Fruit fly (Drosophila melanogaster) whole organism, embryonic: ENCODE measurements around the gene T48.
A peak's percentile ranks its signal among the peaks of the same experiment; 100 is the strongest.

Source experiments
- ATbp ChIP-seq: fragments of 200-800 bp; sonication (Bioruptor generic); optimal IDR thresholded peaks from 2 replicates; lab custom pipeline; 2017; ENCODE audit warnings: missing biosample characterization, mild to moderate bottlenecking, missing genetic modification characterization, missing genetic modification reagents
- Asciz ChIP-seq: fragments of 200-800 bp; sonication (Bioruptor generic); optimal IDR thresholded peaks from 2 replicates; lab custom pipeline; 2017; ENCODE audit warnings: missing biosample characterization, mild to moderate bottlenecking, missing genetic modification characterization, missing genetic modification reagents
- CG10209 ChIP-seq: fragments of 200-800 bp; sonication (Bioruptor generic); optimal IDR thresholded peaks from 3 replicates; lab custom pipeline; 2017; ENCODE audit warnings: missing biosample characterization, mild to moderate bottlenecking, missing genetic modification characterization, missing genetic modification reagents
- CG11695 ChIP-seq: fragments of 200-800 bp; sonication (Bioruptor generic); IDR thresholded peaks from 3 replicates; pipeline ENCODE4 v1.3.6; 2022; ENCODE audit warnings: missing biosample characterization, missing genetic modification characterization
- CG15269 ChIP-seq: fragments of 200-800 bp; sonication (Bioruptor generic); optimal IDR thresholded peaks from 2 replicates; lab custom pipeline; 2018; ENCODE audit warnings: missing biosample characterization, mild to moderate bottlenecking, missing genetic modification characterization, moderate library complexity
- CG1602 ChIP-seq: fragments of 200-800 bp; sonication (Bioruptor generic); optimal IDR thresholded peaks from 3 replicates; lab custom pipeline; 2016; ENCODE audit warnings: missing biosample characterization, missing genetic modification characterization
- CG17802 ChIP-seq: fragments of 200-800 bp; sonication (Bioruptor generic); optimal IDR thresholded peaks from 2 replicates; lab custom pipeline; 2018; ENCODE audit warnings: missing biosample characterization, mild to moderate bottlenecking, missing genetic modification characterization, moderate library complexity
- CG17912 ChIP-seq: fragments of 200-800 bp; sonication (Bioruptor generic); optimal IDR thresholded peaks from 2 replicates; lab custom pipeline; 2018; ENCODE audit warnings: missing biosample characterization, mild to moderate bottlenecking, missing genetic modification characterization
- CG2129 ChIP-seq: fragments of 200-800 bp; sonication (Bioruptor generic); IDR thresholded peaks from 2 replicates; pipeline ENCODE4 v1.3.6; 2022; ENCODE audit warnings: missing biosample characterization, missing genetic modification characterization; ENCODE audit not compliant: partially characterized antibody
- CG2202 ChIP-seq: fragments of 200-800 bp; sonication (Bioruptor generic); optimal IDR thresholded peaks from 2 replicates; lab custom pipeline; 2018; ENCODE audit warnings: missing biosample characterization, mild to moderate bottlenecking, missing genetic modification characterization
- CG2678 ChIP-seq: fragments of 200-800 bp; sonication (Bioruptor generic); optimal IDR thresholded peaks from 3 replicates; lab custom pipeline; 2019; ENCODE audit warnings: missing biosample characterization, mild to moderate bottlenecking, missing genetic modification characterization, moderate library complexity
- CG4360 ChIP-seq: fragments of 200-800 bp; sonication (Bioruptor generic); IDR thresholded peaks from 2 replicates; pipeline ENCODE4 v1.3.6; 2022; ENCODE audit warnings: missing biosample characterization, missing genetic modification characterization
- CG4854 ChIP-seq: fragments of 200-800 bp; sonication (Bioruptor generic); optimal IDR thresholded peaks from 2 replicates; lab custom pipeline; 2016; ENCODE audit warnings: missing biosample characterization, missing genetic modification characterization, inconsistent platforms
- CG6689 ChIP-seq: fragments of 200-800 bp; sonication (Bioruptor generic); IDR thresholded peaks from 2 replicates; pipeline ENCODE4 v1.3.6; 2022; ENCODE audit warnings: missing biosample characterization, missing genetic modification characterization
- CG7963 ChIP-seq: fragments of 200-800 bp; sonication (Bioruptor generic); IDR thresholded peaks from 3 replicates; pipeline ENCODE4 v1.3.6; 2022; ENCODE audit warnings: missing biosample characterization, missing genetic modification characterization; ENCODE audit not compliant: partially characterized antibody
- CG8388 ChIP-seq: fragments of 200-800 bp; sonication (Bioruptor generic); optimal IDR thresholded peaks from 2 replicates; lab custom pipeline; 2019; ENCODE audit warnings: missing biosample characterization, mild to moderate bottlenecking, missing genetic modification characterization, moderate library complexity
- CG8924 ChIP-seq: fragments of 200-800 bp; optimal IDR thresholded peaks from 3 replicates; lab custom pipeline; 2019; ENCODE audit warnings: missing biosample characterization, mild to moderate bottlenecking, missing genetic modification characterization, moderate library complexity
- CG9609 ChIP-seq: fragments of 200-800 bp; sonication (Bioruptor generic); optimal IDR thresholded peaks from 3 replicates; lab custom pipeline; 2016; ENCODE audit warnings: missing biosample characterization, missing genetic modification characterization
- Fer3 ChIP-seq: fragments of 200-800 bp; sonication (Bioruptor generic); optimal IDR thresholded peaks from 2 replicates; lab custom pipeline; 2018; ENCODE audit warnings: missing biosample characterization, mild to moderate bottlenecking, missing genetic modification characterization, moderate library complexity
- GATAe ChIP-seq: fragments of 200-800 bp; sonication (Bioruptor generic); conservative IDR thresholded peaks from 2 replicates; pipeline ENCODE4 v1.3.6; 2022; ENCODE audit warnings: missing biosample characterization, missing genetic modification characterization
- HLHmδ ChIP-seq: fragments of 200-800 bp; sonication (Bioruptor generic); optimal IDR thresholded peaks from 2 replicates; lab custom pipeline; 2018; ENCODE audit warnings: missing biosample characterization, mild to moderate bottlenecking, missing genetic modification characterization, moderate library complexity
- Hr78 ChIP-seq, 2 experiments: fragments of 200-800 bp in 1 of 2; fragments of >200 bp in 1 of 2; sonication (Bioruptor generic) in 1 of 2; optimal IDR thresholded peaks; 2 replicates each; lab custom pipeline; 2017 to 2019; ENCODE audit warnings: missing biosample characterization in 2 of 2, missing genetic modification characterization in 2 of 2, mild to moderate bottlenecking in 1 of 2, moderate library complexity in 1 of 2
- Myb ChIP-seq: fragments of 200-800 bp; sonication (Bioruptor generic); optimal IDR thresholded peaks from 2 replicates; lab custom pipeline; 2016; ENCODE audit warnings: missing biosample characterization, missing genetic modification characterization
- NK7.1 ChIP-seq: fragments of 200-800 bp; sonication (Bioruptor generic); optimal IDR thresholded peaks from 3 replicates; lab custom pipeline; 2016; ENCODE audit warnings: missing biosample characterization, missing genetic modification characterization
- Nf-YA ChIP-seq: fragments of 200-800 bp; sonication (Bioruptor generic); IDR thresholded peaks from 2 replicates; pipeline ENCODE4 v1.3.6; 2022; ENCODE audit warnings: missing biosample characterization, missing genetic modification characterization
- Nf-YB ChIP-seq: fragments of 200-800 bp; sonication (Bioruptor generic); optimal IDR thresholded peaks from 3 replicates; lab custom pipeline; 2019; ENCODE audit warnings: missing biosample characterization, mild to moderate bottlenecking, missing genetic modification characterization, moderate library complexity
- Oli ChIP-seq: fragments of 200-800 bp; sonication (Bioruptor generic); optimal IDR thresholded peaks from 2 replicates; lab custom pipeline; 2018; ENCODE audit warnings: missing biosample characterization, mild to moderate bottlenecking, missing genetic modification characterization, moderate library complexity
- PHDP ChIP-seq: fragments of 200-800 bp; sonication (Bioruptor generic); optimal IDR thresholded peaks from 3 replicates; lab custom pipeline; 2018; ENCODE audit warnings: missing biosample characterization, mild to moderate bottlenecking, missing genetic modification characterization, moderate library complexity
- Poxn ChIP-seq: fragments of 200-800 bp; sonication (Bioruptor generic); IDR thresholded peaks from 2 replicates; pipeline ENCODE4 v1.3.6; 2022; ENCODE audit warnings: missing biosample characterization, missing genetic modification characterization
- Sry-δ ChIP-seq: fragments of 200-800 bp; sonication (Bioruptor generic); optimal IDR thresholded peaks from 2 replicates; lab custom pipeline; 2016; ENCODE audit warnings: missing biosample characterization, missing genetic modification characterization
- TFAM ChIP-seq: fragments of 200-800 bp; sonication (Bioruptor generic); optimal IDR thresholded peaks from 2 replicates; lab custom pipeline; 2017; ENCODE audit warnings: missing biosample characterization, missing genetic modification characterization, inconsistent platforms
- Vsx1 ChIP-seq: fragments of 200-800 bp; sonication (Bioruptor generic); optimal IDR thresholded peaks from 2 replicates; lab custom pipeline; 2017; ENCODE audit warnings: missing biosample characterization, mild to moderate bottlenecking, missing genetic modification characterization, missing genetic modification reagents
- abd-A ChIP-seq: fragments of 200-800 bp; sonication (Bioruptor generic); optimal IDR thresholded peaks from 3 replicates; lab custom pipeline; 2019; ENCODE audit warnings: missing biosample characterization, mild to moderate bottlenecking, missing genetic modification characterization, moderate library complexity
- ap ChIP-seq: fragments of 200-800 bp; sonication (Bioruptor generic); IDR thresholded peaks from 2 replicates; pipeline ENCODE4 v1.3.6; 2022; ENCODE audit warnings: missing biosample characterization, missing genetic modification characterization
- bowl ChIP-seq: fragments of 200-800 bp; sonication (Bioruptor generic); IDR thresholded peaks from 2 replicates; pipeline ENCODE4 v1.3.6; 2022; ENCODE audit warnings: missing biosample characterization, missing genetic modification characterization
- bsh ChIP-seq, 2 experiments: fragments of 200-800 bp; sonication (Bioruptor generic); optimal IDR thresholded peaks; 2 replicates each; lab custom pipeline; 2017 to 2018; ENCODE audit warnings: mild to moderate bottlenecking in 2 of 2, missing biosample characterization in 2 of 2, missing genetic modification characterization in 2 of 2, moderate library complexity in 1 of 2
- btn ChIP-seq: fragments of 200-800 bp; sonication (Bioruptor generic); optimal IDR thresholded peaks from 2 replicates; lab custom pipeline; 2016; ENCODE audit warnings: missing biosample characterization, missing genetic modification characterization
- cato ChIP-seq: fragments of 200-800 bp; sonication (Bioruptor generic); optimal IDR thresholded peaks from 2 replicates; lab custom pipeline; 2016; ENCODE audit warnings: missing biosample characterization, missing genetic modification characterization, borderline replicate concordance
- caup ChIP-seq: fragments of 200-800 bp; sonication (Bioruptor generic); optimal IDR thresholded peaks from 3 replicates; lab custom pipeline; 2017; ENCODE audit warnings: missing biosample characterization, mild to moderate bottlenecking, missing genetic modification characterization, moderate library complexity; ENCODE audit not compliant: severe bottlenecking
- eve ChIP-seq, 2 experiments: fragments of >200 bp; optimal IDR thresholded peaks; 2 replicates each; lab custom pipeline; 2017; ENCODE audit warnings: missing biosample characterization in 2 of 2, missing genetic modification characterization in 2 of 2
- fd102C ChIP-seq: fragments of 200-800 bp; sonication (Bioruptor generic); optimal IDR thresholded peaks from 2 replicates; lab custom pipeline; 2018; ENCODE audit warnings: missing biosample characterization, mild to moderate bottlenecking, missing genetic modification characterization, moderate library complexity
- gem ChIP-seq: fragments of 200-800 bp; sonication (Bioruptor generic); optimal IDR thresholded peaks from 2 replicates; lab custom pipeline; 2019; ENCODE audit warnings: missing biosample characterization, mild to moderate bottlenecking, missing genetic modification characterization, moderate library complexity
- otp ChIP-seq: fragments of 200-800 bp; sonication (Bioruptor generic); IDR thresholded peaks from 3 replicates; pipeline ENCODE4, ENCODE4 v1.3.6; 2022; ENCODE audit warnings: missing biosample characterization, missing genetic modification characterization
- peb ChIP-seq: fragments of 200-800 bp; sonication (Bioruptor generic); IDR thresholded peaks from 2 replicates; pipeline ENCODE4 v1.3.6; 2022; ENCODE audit warnings: missing biosample characterization, missing genetic modification characterization
- phol ChIP-seq: fragments of 200-800 bp; sonication (Bioruptor generic); optimal IDR thresholded peaks from 3 replicates; lab custom pipeline; 2018; ENCODE audit warnings: missing biosample characterization, mild to moderate bottlenecking, missing genetic modification characterization, moderate library complexity
- sd ChIP-seq: fragments of 200-800 bp; sonication (Bioruptor generic); optimal IDR thresholded peaks from 3 replicates; lab custom pipeline; 2018; ENCODE audit warnings: missing biosample characterization, mild to moderate bottlenecking, missing genetic modification characterization, moderate library complexity
- shn ChIP-seq: fragments of 200-800 bp; sonication (Bioruptor generic); optimal IDR thresholded peaks from 3 replicates; lab custom pipeline; 2016; ENCODE audit warnings: missing biosample characterization, missing genetic modification characterization
- slp2 ChIP-seq: fragments of 200-800 bp; sonication (Bioruptor generic); optimal IDR thresholded peaks from 2 replicates; lab custom pipeline; 2016; ENCODE audit warnings: missing biosample characterization, missing genetic modification characterization
- tin ChIP-seq: fragments of 200-800 bp; sonication (Bioruptor generic); optimal IDR thresholded peaks from 3 replicates; lab custom pipeline; 2016; ENCODE audit warnings: missing biosample characterization, missing genetic modification characterization
- tio ChIP-seq: fragments of 200-800 bp; sonication (Bioruptor generic); optimal IDR thresholded peaks from 2 replicates; lab custom pipeline; 2017; ENCODE audit warnings: missing biosample characterization, missing genetic modification characterization, inconsistent platforms

The T48 gene

dm6 chr3R:26908750-26909149 lies 27.2 kb downstream of the T48 start (continued):
- TF ChIP-seq CG15269 (peak; percentile 1), tio (GFP tag; lab: Kevin White, UChicago) (no peak), Asciz (GFP tag; lab: Kevin White, UChicago) (peak; percentile 49), btn (GFP tag; lab: Kevin White, UChicago) (no peak), Nf-YA (GFP tag; lab: Robert Waterston, UW) (no peak), GATAe (no peak), CG4360 (0 out of 2 replicates have a peak, but pooled peaks have one; percentile 20), CG6689 (GFP tag; lab: Robert Waterston, UW) (peak; percentile 26; the same call in 1 of the 2 replicates), fd102C (GFP tag; lab: Kevin White, UChicago) (no peak), CG17802 (tag; lab: Kevin White, UChicago) (no peak), CG2129 (GFP tag; lab: Robert Waterston, UW) (no peak), CG9609 (GFP tag; lab: Kevin White, UChicago) (no peak), CG11695 (GFP tag; lab: Robert Waterston, UW) (0 out of 3 replicates have a peak, but pooled peaks have one; percentile 37), Sry-δ (GFP tag; lab: Kevin White, UChicago) (no peak), bowl (GFP tag; lab: Robert Waterston, UW) (no peak), Nf-YB (GFP tag; lab: Kevin White, UChicago) (no peak), Vsx1 (GFP tag; lab: Kevin White, UChicago) (no peak), NK7.1 (GFP tag; lab: Kevin White, UChicago) (no peak), CG17912 (GFP tag; lab: Kevin White, UChicago) (no peak), peb (GFP tag; lab: Robert Waterston, UW) (no peak), eve (GFP tag; optimal IDR thresholded peaks at IDR 0.05; lab: Kevin White, UChicago) (no peak), TFAM (GFP tag; lab: Kevin White, UChicago) (no peak), Myb (GFP tag; lab: Kevin White, UChicago) (no peak), Poxn (no peak), Hr78 (GFP tag; optimal IDR thresholded peaks at IDR 0.05; lab: Kevin White, UChicago) (peak in 1 of 2 experiments; percentile 41), Fer3 (tag; lab: Kevin White, UChicago) (peak; percentile 23), otp (GFP tag; lab: Robert Waterston, UW) (peak; percentile 22; the same call in 1 of the 3 replicates), gem (tag; lab: Kevin White, UChicago) (peak; percentile 24), abd-A (tag; lab: Kevin White, UChicago) (no peak), PHDP (tag; lab: Kevin White, UChicago) (peak; percentile 32), CG1602 (GFP tag; lab: Kevin White, UChicago) (no peak), HLHmδ (GFP tag; lab: Kevin White, UChicago) (peak; percentile 33), caup (GFP tag; lab: Kevin White, UChicago) (no peak), slp2 (GFP tag; lab: Kevin White, UChicago) (no peak), CG8924 (tag; lab: Kevin White, UChicago) (no peak), CG2678 (tag; lab: Kevin White, UChicago) (peak; percentile 41), CG4854 (GFP tag; lab: Kevin White, UChicago) (no peak), phol (tag; lab: Kevin White, UChicago) (no peak), CG10209 (GFP tag; lab: Kevin White, UChicago) (peak; percentile 20), shn (GFP tag; lab: Kevin White, UChicago) (no peak), Oli (tag; lab: Kevin White, UChicago) (no peak), ATbp (GFP tag; lab: Kevin White, UChicago) (peak; percentile 71), tin (no peak), cato (GFP tag; lab: Kevin White, UChicago) (no peak), CG2202 (tag; lab: Kevin White, UChicago) (peak; percentile 1), CG7963 (GFP tag; lab: Robert Waterston, UW) (no peak), bsh (GFP tag; optimal IDR thresholded peaks at IDR 0.05; lab: Kevin White, UChicago) (peak in 1 of 2 experiments; percentile 48), sd (tag; lab: Kevin White, UChicago) (peak; percentile 25), CG8388 (GFP tag; lab: Kevin White, UChicago) (no peak), ap (no peak)
